Worm (Caenorhabditis elegans) whole organism, early embryonic: Measurements from ENCODE around the gene srw-23.

Experiments
- B0310.2 ChIP-seq: sonication (generic microtip); optimal IDR thresholded peaks from 2 replicates; lab custom pipeline; 2016; ENCODE audit warnings: mild to moderate bottlenecking, missing genetic modification characterization, missing compliant biosample characterization
- F13C5.2 ChIP-seq: sonication (generic microtip); optimal IDR thresholded peaks from 2 replicates; lab custom pipeline; 2017; ENCODE audit warnings: mild to moderate bottlenecking, missing genetic modification characterization, inconsistent platforms, missing compliant biosample characterization
- aly-1 ChIP-seq: sonication (generic microtip); optimal IDR thresholded peaks from 2 replicates; lab custom pipeline; 2016; ENCODE audit warnings: missing genetic modification characterization, missing compliant biosample characterization
- ama-1 ChIP-seq: fragments of 150-350 bp; optimal IDR thresholded peaks from 2 replicates; lab custom pipeline; 2014
- ceh-13 ChIP-seq: fragments of 200-800 bp; sonication (Bioruptor generic); optimal IDR thresholded peaks from 2 replicates; lab custom pipeline; 2018; ENCODE audit warnings: mild to moderate bottlenecking, missing genetic modification characterization, missing compliant biosample characterization
- ceh-36 ChIP-seq: sonication (generic microtip); optimal IDR thresholded peaks from 2 replicates; lab custom pipeline; 2016; ENCODE audit warnings: missing genetic modification characterization, inconsistent platforms, missing compliant biosample characterization
- ets-7 ChIP-seq: sonication (generic microtip); optimal IDR thresholded peaks from 2 replicates; lab custom pipeline; 2016; ENCODE audit warnings: missing genotype, missing genetic modification characterization, missing compliant biosample characterization
- flt-1 ChIP-seq: fragments of 200-800 bp; sonication (Bioruptor generic); IDR thresholded peaks from 2 replicates; pipeline ENCODE4 v1.3.6; 2022; ENCODE audit warnings: missing genetic modification characterization, missing compliant biosample characterization
- hmbx-1 ChIP-seq: sonication (generic microtip); optimal IDR thresholded peaks from 2 replicates; lab custom pipeline; 2016; ENCODE audit warnings: mild to moderate bottlenecking, missing genetic modification characterization, missing compliant biosample characterization
- hmg-4 ChIP-seq: fragments of 200-800 bp; sonication (Bioruptor generic); optimal IDR thresholded peaks from 2 replicates; lab custom pipeline; 2018; ENCODE audit warnings: mild to moderate bottlenecking, missing genetic modification characterization, missing compliant biosample characterization
- hnd-1 ChIP-seq: sonication (generic microtip); optimal IDR thresholded peaks from 2 replicates; lab custom pipeline; 2016; ENCODE audit warnings: missing genetic modification characterization, missing compliant biosample characterization
- pes-1 ChIP-seq: fragments of 200-800 bp; sonication (Bioruptor generic); IDR thresholded peaks from 2 replicates; pipeline ENCODE4 v1.3.6; 2022; ENCODE audit warnings: missing genetic modification reagents, missing genetic modification characterization, missing compliant biosample characterization
- scrt-1 ChIP-seq: fragments of 200-800 bp; sonication (Bioruptor generic); IDR thresholded peaks from 2 replicates; pipeline ENCODE4 v1.3.6; 2022; ENCODE audit warnings: missing genetic modification characterization, missing compliant biosample characterization
- sea-1 ChIP-seq: fragments of 200-800 bp; sonication (Bioruptor generic); conservative IDR thresholded peaks from 2 replicates; pipeline ENCODE4 v1.3.6; 2022; ENCODE audit warnings: missing genetic modification characterization, missing compliant biosample characterization
- tbx-11 ChIP-seq: fragments of 200-800 bp; sonication (Bioruptor generic); IDR thresholded peaks from 2 replicates; pipeline ENCODE4 v1.3.6; 2022; ENCODE audit warnings: missing genetic modification characterization, missing compliant biosample characterization
- tbx-37 ChIP-seq: fragments of 200-800 bp; sonication (Bioruptor generic); conservative IDR thresholded peaks from 2 replicates; pipeline ENCODE4 v1.3.6; 2022; ENCODE audit warnings: missing genetic modification reagents, missing genetic modification characterization, missing compliant biosample characterization
- tra-4 ChIP-seq: sonication (generic microtip); optimal IDR thresholded peaks from 2 replicates; lab custom pipeline; 2017; ENCODE audit warnings: missing genetic modification characterization, missing compliant biosample characterization

Gene srw-23

DNA sequence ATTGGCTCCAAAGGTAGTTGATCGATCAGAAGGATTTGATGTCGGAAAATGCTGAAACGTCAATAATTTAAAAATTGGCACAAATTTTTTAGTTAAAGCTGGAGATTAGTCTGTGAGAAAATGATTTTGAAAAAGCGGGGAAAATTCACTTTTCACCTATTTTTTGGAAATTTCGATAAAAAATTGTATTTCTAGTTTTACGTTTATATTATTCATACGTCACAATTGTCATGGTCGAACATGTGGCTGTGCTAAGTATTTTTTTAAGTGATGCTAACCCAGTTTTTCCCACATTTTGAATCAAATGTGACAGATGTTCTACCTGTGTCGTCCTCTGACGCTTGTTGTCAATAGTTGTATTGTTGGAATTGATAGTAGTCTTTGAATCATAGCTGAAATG is 5.8 kb downstream of the srw-23 start:
- TF ChIP-seq hmbx-1 (tag; lab: Kevin White, UChicago) (no peak), tra-4 (tag; lab: Kevin White, UChicago) (no peak), hmg-4 (GFP tag; lab: Kevin White, UChicago) (no peak), tbx-11 (GFP tag; lab: Robert Waterston, UW) (no peak), sea-1 (GFP tag; lab: Robert Waterston, UW) (no peak), ceh-13 (GFP tag; lab: Kevin White, UChicago) (no peak), B0310.2 (tag; lab: Kevin White, UChicago) (no peak), aly-1 (tag; lab: Kevin White, UChicago) (no peak), ama-1 (lab: Kevin White, UChicago) (no peak), ets-7 (tag; lab: Kevin White, UChicago) (no peak), ceh-36 (tag; lab: Kevin White, UChicago) (no peak), pes-1 (no peak), F13C5.2 (tag; lab: Kevin White, UChicago) (no peak), tbx-37 (no peak), hnd-1 (tag; lab: Kevin White, UChicago) (no peak), flt-1 (GFP tag; lab: Robert Waterston, UW) (no peak), scrt-1 (GFP tag; lab: Robert Waterston, UW) (no peak)

DNA sequence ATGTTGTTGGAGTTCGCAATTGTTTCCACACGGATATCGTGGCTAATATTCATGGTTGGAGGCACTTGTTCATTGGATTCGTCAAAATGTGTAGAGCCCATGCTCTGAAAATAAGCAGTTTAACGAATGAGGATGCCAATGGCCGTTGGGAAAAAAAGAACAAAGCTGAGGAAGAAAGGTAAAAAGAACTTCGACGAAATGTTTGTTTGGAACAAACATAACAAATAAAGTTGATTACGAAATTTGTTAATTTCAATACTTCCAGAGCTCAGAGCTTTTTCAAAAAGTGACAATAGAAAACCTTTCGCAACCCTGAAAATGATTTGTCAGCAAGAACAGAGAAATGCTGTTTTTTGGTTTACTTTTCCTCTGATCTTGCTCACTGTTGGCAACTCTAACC is 6.3 kb downstream of the srw-23 start, which contains the start of gene F09C6.3:
TSS of gene F09C6.3 (minus strand) at position 101 of the 400 bp plus-strand sequence.
- TF ChIP-seq sea-1 (GFP tag; lab: Robert Waterston, UW) = no peak
- TF ChIP-seq B0310.2 (tag; lab: Kevin White, UChicago) = no peak
- no peak for TF ChIP-seq ceh-36 (tag; lab: Kevin White, UChicago)
- no peak for TF ChIP-seq aly-1 (tag; lab: Kevin White, UChicago)
- TF ChIP-seq ceh-13 (GFP tag; lab: Kevin White, UChicago) = no peak
- no peak for TF ChIP-seq hnd-1 (tag; lab: Kevin White, UChicago)
- TF ChIP-seq flt-1 (GFP tag; lab: Robert Waterston, UW) = no peak
- no peak for TF ChIP-seq scrt-1 (GFP tag; lab: Robert Waterston, UW)
- no peak for TF ChIP-seq F13C5.2 (tag; lab: Kevin White, UChicago)
- no peak for TF ChIP-seq hmg-4 (GFP tag; lab: Kevin White, UChicago)
- no peak for TF ChIP-seq pes-1
- no peak for TF ChIP-seq tbx-11 (GFP tag; lab: Robert Waterston, UW)
- no peak for TF ChIP-seq hmbx-1 (tag; lab: Kevin White, UChicago)
- TF ChIP-seq ama-1 (lab: Kevin White, UChicago) = no peak
- no peak for TF ChIP-seq tbx-37
- no peak for TF ChIP-seq ets-7 (tag; lab: Kevin White, UChicago)
- TF ChIP-seq tra-4 (tag; lab: Kevin White, UChicago) = no peak

DNA sequence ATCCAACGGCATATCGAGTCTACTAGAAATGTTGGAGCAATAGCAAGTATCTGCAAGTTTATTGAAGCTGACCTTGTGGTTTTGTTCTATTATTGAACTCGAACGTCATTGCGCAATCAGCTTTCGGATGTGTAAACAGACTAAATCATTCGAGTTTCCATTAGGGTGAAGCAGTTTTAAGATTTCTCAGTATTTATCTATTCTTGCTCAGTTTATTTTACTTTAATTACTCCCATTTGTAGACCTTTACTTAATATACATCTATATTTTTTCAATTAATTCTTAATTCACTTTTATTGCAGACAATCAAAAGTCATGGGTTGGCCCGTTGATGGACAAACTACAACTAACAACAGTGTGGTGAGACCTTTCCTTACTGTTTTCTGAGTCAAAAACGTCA is 6.9 kb downstream of the srw-23 start, which contains the start of gene F09C6.14:
TSS of gene F09C6.14 (plus strand) at position 301 of the 400 bp plus-strand sequence.
- TF ChIP-seq hmbx-1 (tag; lab: Kevin White, UChicago) = no peak
- TF ChIP-seq scrt-1 (GFP tag; lab: Robert Waterston, UW) = no peak
- TF ChIP-seq sea-1 (GFP tag; lab: Robert Waterston, UW) = no peak
- TF ChIP-seq flt-1 (GFP tag; lab: Robert Waterston, UW) = no peak
- TF ChIP-seq tra-4 (tag; lab: Kevin White, UChicago) = no peak
- TF ChIP-seq aly-1 (tag; lab: Kevin White, UChicago) = no peak
- TF ChIP-seq tbx-37 = no peak
- no peak for TF ChIP-seq F13C5.2 (tag; lab: Kevin White, UChicago)
- no peak for TF ChIP-seq ama-1 (lab: Kevin White, UChicago)
- no peak for TF ChIP-seq hnd-1 (tag; lab: Kevin White, UChicago)
- no peak for TF ChIP-seq hmg-4 (GFP tag; lab: Kevin White, UChicago)
- TF ChIP-seq ceh-36 (tag; lab: Kevin White, UChicago) = no peak
- no peak for TF ChIP-seq ceh-13 (GFP tag; lab: Kevin White, UChicago)
- TF ChIP-seq B0310.2 (tag; lab: Kevin White, UChicago) = no peak
- TF ChIP-seq tbx-11 (GFP tag; lab: Robert Waterston, UW) = no peak
- TF ChIP-seq ets-7 (tag; lab: Kevin White, UChicago) = no peak
- no peak for TF ChIP-seq pes-1

DNA sequence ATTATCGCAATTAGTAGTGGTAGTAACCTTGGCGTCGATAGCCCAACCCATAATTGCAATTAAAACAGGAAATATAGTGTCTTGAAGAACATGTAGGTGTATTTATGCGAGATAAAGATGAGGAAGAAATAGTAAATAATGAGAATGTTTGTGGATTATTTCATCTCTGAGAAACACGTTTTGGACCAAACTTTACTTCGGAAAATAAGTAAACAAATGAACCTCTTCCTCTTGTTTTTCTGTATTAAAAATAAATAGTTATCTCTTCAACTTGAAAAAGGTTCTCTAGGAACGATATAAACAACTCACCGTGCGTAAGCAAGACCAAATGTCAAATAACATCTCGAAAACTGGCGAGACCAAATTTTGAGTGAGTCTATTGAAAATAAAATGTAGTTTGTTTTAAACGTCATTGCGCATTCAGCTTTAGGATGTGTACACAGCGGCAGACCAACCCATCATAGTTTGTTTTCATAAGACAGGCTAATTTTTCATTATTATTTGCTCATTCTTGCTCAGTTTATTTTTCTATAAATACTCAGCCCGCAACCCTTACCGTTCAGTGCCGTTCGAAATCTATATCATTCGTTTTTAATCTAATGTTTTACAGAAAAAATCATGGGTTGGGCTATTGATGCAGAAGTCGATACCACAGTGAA is 8.6 kb downstream of the srw-23 start, which contains the start of the genes F09C6.11 and F09C6.12:
TSS of gene F09C6.11 (minus strand) at position 51 of the 659 bp plus-strand sequence.
TSS of gene F09C6.12 (plus strand) at position 609 of the 659 bp plus-strand sequence.
- TF ChIP-seq tbx-11 (GFP tag; lab: Robert Waterston, UW) (no peak), ceh-13 (GFP tag; lab: Kevin White, UChicago) (no peak)

DNA sequence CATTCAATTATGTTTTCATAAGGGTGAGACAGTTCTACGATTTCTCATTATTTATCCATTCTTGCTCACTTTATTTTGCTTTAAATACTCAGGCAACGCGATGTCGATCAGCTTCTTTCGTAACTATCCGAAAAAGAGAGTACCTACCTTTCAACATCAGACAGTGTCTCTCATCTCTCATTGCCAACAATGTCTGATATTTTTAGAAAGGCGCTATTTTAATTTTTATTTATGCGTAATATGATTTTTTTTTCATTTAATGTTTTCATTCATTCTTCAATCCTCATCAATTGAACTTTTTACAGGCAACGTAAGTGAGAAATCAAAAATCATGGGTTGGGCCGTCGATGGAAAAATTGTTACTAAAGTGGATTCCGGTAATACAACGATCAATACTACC is 11.0 kb downstream of the srw-23 start, which contains the start of gene F09C6.13:
TSS of gene F09C6.13 (plus strand) at position 301 of the 400 bp plus-strand sequence.
- TF ChIP-seq hmbx-1 (tag; lab: Kevin White, UChicago) = no peak
- TF ChIP-seq flt-1 (GFP tag; lab: Robert Waterston, UW) = no peak
- no peak for TF ChIP-seq sea-1 (GFP tag; lab: Robert Waterston, UW)
- TF ChIP-seq tbx-37 = no peak
- no peak for TF ChIP-seq scrt-1 (GFP tag; lab: Robert Waterston, UW)
- TF ChIP-seq tbx-11 (GFP tag; lab: Robert Waterston, UW) = no peak
- TF ChIP-seq hnd-1 (tag; lab: Kevin White, UChicago) = no peak
- TF ChIP-seq B0310.2 (tag; lab: Kevin White, UChicago) = no peak
- no peak for TF ChIP-seq ceh-36 (tag; lab: Kevin White, UChicago)

DNA sequence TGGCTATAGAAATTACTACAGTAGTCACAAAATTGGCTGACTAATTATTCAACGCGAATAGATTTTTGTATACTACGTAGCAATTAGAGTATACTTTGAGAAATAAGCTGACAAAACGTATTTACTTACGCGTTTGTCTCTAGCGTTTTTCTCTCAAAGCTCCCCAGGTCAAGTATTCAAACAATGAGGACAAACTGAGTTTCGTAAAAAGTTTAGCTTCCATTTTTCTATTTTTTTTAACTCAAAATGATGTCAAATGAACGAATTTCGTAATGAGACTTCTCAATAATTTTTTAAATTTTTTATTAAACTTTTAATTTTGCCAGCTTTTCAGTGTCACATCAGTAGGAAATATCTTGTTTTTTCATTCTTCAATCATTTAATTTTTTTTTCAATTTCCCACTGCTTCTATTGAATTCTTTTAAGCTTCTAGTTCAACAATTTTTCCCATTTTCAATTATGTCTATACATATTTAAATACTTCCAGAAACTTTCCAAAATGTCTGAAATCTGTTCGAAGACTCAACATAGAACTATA is 15.1 kb downstream of the srw-23 start, which contains the start of the genes ifas-2 and fbxa-44:
TSS of gene ifas-2 (minus strand) at position 101 of the 538 bp plus-strand sequence.
TSS of gene fbxa-44 (plus strand) at position 488 of the 538 bp plus-strand sequence.
- TF ChIP-seq tbx-11 (GFP tag; lab: Robert Waterston, UW) (no peak), ceh-36 (tag; lab: Kevin White, UChicago) (no peak), sea-1 (GFP tag; lab: Robert Waterston, UW) (no peak), ets-7 (tag; lab: Kevin White, UChicago) (no peak), tra-4 (tag; lab: Kevin White, UChicago) (no peak), hnd-1 (tag; lab: Kevin White, UChicago) (no peak), F13C5.2 (tag; lab: Kevin White, UChicago) (no peak), scrt-1 (GFP tag; lab: Robert Waterston, UW) (no peak), tbx-37 (no peak), flt-1 (GFP tag; lab: Robert Waterston, UW) (no peak), ama-1 (lab: Kevin White, UChicago) (no peak), hmbx-1 (tag; lab: Kevin White, UChicago) (no peak)
